Worm (Caenorhabditis elegans): ENCODE data around the gene twk-25.

The twk-25 gene

ce11 chrIV:11504416-11504815, at the start of gene twk-25:
TSS of gene twk-25 (plus strand) at chrIV:11504716.
- TF ChIP-seq Y55F3AM.14 (GFP tag; optimal IDR thresholded peaks at IDR 0.05) (no peak), sem-4 (tag; optimal IDR thresholded peaks at IDR 0.05) (no peak), fos-1 (tag; optimal IDR thresholded peaks at IDR 0.05) (no peak), unc-39 (tag; optimal IDR thresholded peaks at IDR 0.05) (no peak), egl-27 (tag; optimal IDR thresholded peaks at IDR 0.05) (no peak), gmeb-1 (tag; optimal IDR thresholded peaks at IDR 0.05) (no peak), nhr-129 (tag; optimal IDR thresholded peaks at IDR 0.05) (no peak), elt-3 (tag; optimal IDR thresholded peaks at IDR 0.05) (no peak), unc-62 (GFP tag; optimal IDR thresholded peaks at IDR 0.05) (no peak), dmd-4 (tag; optimal IDR thresholded peaks at IDR 0.05) (no peak), ztf-1 (GFP tag; conservative IDR thresholded peaks at IDR 0.05) (no peak), skn-1 (tag; optimal IDR thresholded peaks at IDR 0.05) (no peak), nhr-21 (tag; optimal IDR thresholded peaks at IDR 0.05) (no peak), ztf-11 (tag; optimal IDR thresholded peaks at IDR 0.05) (no peak), ama-1 (optimal IDR thresholded peaks at IDR 0.05) (no peak), nhr-12 (tag; optimal IDR thresholded peaks at IDR 0.05) (no peak)

ce11 chrIV:11455824-11456223, 48.7 kb upstream of the twk-25 start:
- TF ChIP-seq lsy-2 (tag; optimal IDR thresholded peaks at IDR 0.05) = no peak

ce11 chrIV:11458700-11459263, 45.7 kb upstream of the twk-25 start:
- no peak for TF ChIP-seq ama-1 (optimal IDR thresholded peaks at IDR 0.05)
- no peak for TF ChIP-seq nhr-12 (tag; optimal IDR thresholded peaks at IDR 0.05)
- TF ChIP-seq ztf-11 (tag; optimal IDR thresholded peaks at IDR 0.05) = no peak
- no peak for TF ChIP-seq sma-9 (GFP tag; optimal IDR thresholded peaks at IDR 0.05)
- TF ChIP-seq sma-9 (tag; optimal IDR thresholded peaks at IDR 0.05) = no peak
- no peak for TF ChIP-seq unc-55 (GFP tag; optimal IDR thresholded peaks at IDR 0.05)

ce11 chrIV:11459684-11460083, 44.8 kb upstream of the twk-25 start, which contains the start of gene npr-3:
TSS of gene npr-3 (plus strand) at chrIV:11459984.
- TF ChIP-seq gmeb-1 (tag; optimal IDR thresholded peaks at IDR 0.05) = no peak
- no peak for TF ChIP-seq nhr-10 (tag; optimal IDR thresholded peaks at IDR 0.05)
- TF ChIP-seq R02D3.7 (tag; optimal IDR thresholded peaks at IDR 0.05) = no peak
- TF ChIP-seq nhr-23 (tag; optimal IDR thresholded peaks at IDR 0.05) = no peak
- TF ChIP-seq nhr-11 (tag; optimal IDR thresholded peaks at IDR 0.05) = no peak
- TF ChIP-seq nhr-12 (tag; optimal IDR thresholded peaks at IDR 0.05) = no peak
- TF ChIP-seq nhr-237 (tag; optimal IDR thresholded peaks at IDR 0.05) = no peak
- TF ChIP-seq nhr-129 (tag; optimal IDR thresholded peaks at IDR 0.05) = no peak
- no peak for TF ChIP-seq snpc-4 (tag; optimal IDR thresholded peaks at IDR 0.05)
- TF ChIP-seq ZK546.5 (tag; optimal IDR thresholded peaks at IDR 0.05) = no peak
- TF ChIP-seq dmd-4 (tag; optimal IDR thresholded peaks at IDR 0.05) = no peak
- no peak for TF ChIP-seq ztf-4 (tag; optimal IDR thresholded peaks at IDR 0.05)
- no peak for TF ChIP-seq peb-1 (tag; optimal IDR thresholded peaks at IDR 0.05)
- TF ChIP-seq elt-1 (tag; optimal IDR thresholded peaks at IDR 0.05) = no peak
- TF ChIP-seq nhr-25 (tag; optimal IDR thresholded peaks at IDR 0.05) = no peak
- no peak for TF ChIP-seq zag-1 (tag; optimal IDR thresholded peaks at IDR 0.05)
- no peak for TF ChIP-seq C34F6.9 (tag; optimal IDR thresholded peaks at IDR 0.05)
- no peak for TF ChIP-seq crh-2 (tag; optimal IDR thresholded peaks at IDR 0.05)
- TF ChIP-seq fos-1 (tag; optimal IDR thresholded peaks at IDR 0.05) = no peak
- no peak for TF ChIP-seq egl-27 (tag; optimal IDR thresholded peaks at IDR 0.05)

- TF ChIP-seq ztf-4 (tag; optimal IDR thresholded peaks at IDR 0.05) (no peak), unc-55 (GFP tag; optimal IDR thresholded peaks at IDR 0.05) (no peak), egl-27 (tag; optimal IDR thresholded peaks at IDR 0.05) (no peak)
Measured at ce11 chrIV:11461335-11461734, 43.2 kb upstream of the twk-25 start.

ce11 chrIV:11465125-11465524, 39.4 kb upstream of the twk-25 start, which contains the start of gene C10C6.3:
TSS of gene C10C6.3 (minus strand) at chrIV:11465225.
- TF ChIP-seq mbf-1 (tag; optimal IDR thresholded peaks at IDR 0.05) = no peak
- no peak for TF ChIP-seq nhr-23 (tag; optimal IDR thresholded peaks at IDR 0.05)
- TF ChIP-seq elt-3 (tag; optimal IDR thresholded peaks at IDR 0.05) = no peak
- no peak for TF ChIP-seq dmd-4 (tag; optimal IDR thresholded peaks at IDR 0.05)
